Fruit fly (Drosophila melanogaster) whole organism, adult: ENCODE results near the gene CG9400.

Experiments
- CG5204 ChIP-seq: fragments of 200-800 bp; sonication (Bioruptor generic); optimal IDR thresholded peaks from 2 replicates; lab custom pipeline; 2016; ENCODE audit warnings: missing biosample characterization, missing genetic modification characterization
- CG7101 ChIP-seq: fragments of 200-800 bp; sonication (Bioruptor generic); optimal IDR thresholded peaks from 2 replicates; lab custom pipeline; 2018; ENCODE audit warnings: missing biosample characterization, mild to moderate bottlenecking, missing genetic modification characterization, moderate library complexity
- kay ChIP-seq: fragments of 200-800 bp; sonication (Bioruptor generic); peaks from one replicate; lab custom pipeline; 2016; ENCODE audit warnings: missing biosample characterization, missing genetic modification characterization, borderline replicate concordance
- ovo ChIP-seq: fragments of 200-800 bp; sonication (Bioruptor generic); optimal IDR thresholded peaks from 2 replicates; lab custom pipeline; 2016; ENCODE audit warnings: missing biosample characterization, missing genetic modification characterization

dm6 chrX:14266075-14266474, 23.1 kb downstream of the CG9400 start, which contains the start of the genes CG13404 and na:
- TF ChIP-seq CG7101 (tag; lab: Kevin White, UChicago): no peak
- TF ChIP-seq ovo: no peak
- no peak for TF ChIP-seq kay
- no peak for TF ChIP-seq CG5204 (GFP tag; lab: Kevin White, UChicago)
